Worm (Caenorhabditis elegans) whole organism, young adult: Measurements from ENCODE around the gene Y82E9BR.14.
"Not testable (repeated sequence)": the region's sequence is repeated elsewhere in the genome, so short reads cannot be mapped to it uniquely, and the experiment has no call there.

Experiments
- B0035.1 ChIP-seq: sonication (generic microtip); optimal IDR thresholded peaks from 2 replicates; lab custom pipeline; 2016; ENCODE audit warnings: missing genetic modification characterization, mild to moderate bottlenecking, missing compliant biosample characterization, missing genotype, missing genetic modification reagents
- F49E8.2 ChIP-seq: sonication (generic microtip); optimal IDR thresholded peaks from 3 replicates; lab custom pipeline; 2017; ENCODE audit warnings: missing genetic modification characterization, mild to moderate bottlenecking, missing compliant biosample characterization, antibody characterized with exemption, moderate library complexity; ENCODE audit not compliant: insufficient read depth
- Y67H2A.10 ChIP-seq: fragments of 200-800 bp; sonication (Bioruptor generic); conservative IDR thresholded peaks from 2 replicates; pipeline ENCODE4 v1.3.6; 2022; ENCODE audit warnings: missing genetic modification reagents, missing genetic modification characterization, missing compliant biosample characterization
- athp-1 ChIP-seq: sonication (generic microtip); optimal IDR thresholded peaks from 2 replicates; lab custom pipeline; 2017; ENCODE audit warnings: mild to moderate bottlenecking, missing genetic modification characterization, missing compliant biosample characterization
- ccch-3 ChIP-seq: fragments of 200-800 bp; sonication (Bioruptor generic); optimal IDR thresholded peaks from 2 replicates; lab custom pipeline; 2018; ENCODE audit warnings: mild to moderate bottlenecking, missing genetic modification characterization, missing compliant biosample characterization
- ceh-40 ChIP-seq: fragments of 200-800 bp; sonication (Bioruptor generic); IDR thresholded peaks from 2 replicates; pipeline ENCODE4 v1.3.6; 2022; ENCODE audit warnings: missing genetic modification characterization, missing compliant biosample characterization
- die-1 ChIP-seq: sonication (generic microtip); optimal IDR thresholded peaks from 2 replicates; lab custom pipeline; 2016; ENCODE audit warnings: missing genotype, mild to moderate bottlenecking, missing genetic modification characterization, missing compliant biosample characterization
- egl-44 ChIP-seq: fragments of 200-800 bp; sonication (Bioruptor generic); IDR thresholded peaks from 2 replicates; pipeline ENCODE4 v1.3.6; 2022; ENCODE audit warnings: missing genetic modification reagents, missing genetic modification characterization, missing compliant biosample characterization
- lin-35 ChIP-seq, 3 experiments: fragments of 150-350 bp in 2 of 3; sonication (generic microtip) in 1 of 3; optimal IDR thresholded peaks; 2 replicates each; lab custom pipeline; 2014 to 2018; ENCODE audit warnings: missing biosample characterization in 3 of 3, missing genetic modification characterization in 3 of 3, missing genetic modification reagents in 3 of 3
- nhr-120 ChIP-seq: fragments of 200-800 bp; sonication (Bioruptor generic); IDR thresholded peaks from 2 replicates; pipeline ENCODE4 v1.3.6; 2022; ENCODE audit warnings: missing genetic modification characterization, missing compliant biosample characterization
- pha-4 ChIP-seq: fragments of 150-350 bp; sonication (generic microtip); optimal IDR thresholded peaks from 2 replicates; lab custom pipeline; 2014; ENCODE audit warnings: missing biosample characterization, missing genetic modification reagents, missing genetic modification characterization
- sdz-38 ChIP-seq: sonication (generic microtip); optimal IDR thresholded peaks from 2 replicates; lab custom pipeline; 2016; ENCODE audit warnings: missing genotype, missing genetic modification characterization, missing compliant biosample characterization
- unc-62 ChIP-seq: fragments of 150-350 bp; optimal IDR thresholded peaks from 2 replicates; lab custom pipeline; 2014; ENCODE audit warnings: missing biosample characterization, missing genetic modification reagents, missing genetic modification characterization

- TF ChIP-seq B0035.1 (tag; lab: Kevin White, UChicago); Y67H2A.10 (GFP tag; lab: Robert Waterston, UW); nhr-120; F49E8.2; ceh-40 (GFP tag; lab: Robert Waterston, UW); pha-4 (tag; lab: Kevin White, UChicago); lin-35 (GFP tag; optimal IDR thresholded peaks at IDR 0.05; lab: Kevin White, UChicago); egl-44 (GFP tag; lab: Robert Waterston, UW); ccch-3 (GFP tag; lab: Kevin White, UChicago); unc-62 (GFP tag; lab: Kevin White, UChicago); die-1 (tag; lab: Kevin White, UChicago); athp-1; sdz-38: not testable (repeated sequence)
Measured at ce11 chrIII:1375491-1375890, 38.4 kb downstream of the Y82E9BR.14 start, which contains the start of gene Y82E9BR.10.
